Worm (Caenorhabditis elegans): Measurements from ENCODE around the gene rabn-5.

rabn-5 gene

DNA sequence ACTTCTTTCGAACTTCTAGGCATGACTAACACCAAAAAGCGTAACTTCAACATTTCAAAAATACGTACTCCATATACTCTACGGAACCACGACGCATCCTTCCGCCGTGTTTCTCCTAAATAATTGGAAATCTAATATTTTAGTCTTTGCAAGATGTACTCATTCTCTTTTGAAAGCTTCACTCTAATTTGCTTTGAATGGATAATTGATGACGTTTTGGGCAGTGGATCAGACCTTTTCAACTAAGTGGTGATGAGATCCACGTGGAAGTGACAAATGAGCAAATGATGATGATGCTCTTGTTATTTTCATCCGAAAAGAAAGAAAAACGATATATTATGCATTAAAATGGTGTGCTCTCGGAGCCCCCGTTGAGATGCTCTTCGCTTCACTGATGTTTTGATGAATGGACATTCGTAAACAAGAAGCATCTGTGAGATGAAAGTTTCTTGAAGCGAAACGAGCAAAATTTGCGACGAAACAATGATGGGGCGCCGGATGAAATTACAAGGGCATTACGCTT, 39.8 kb upstream of the rabn-5 start:
- TF ChIP-seq unc-55 (GFP tag; optimal IDR thresholded peaks at IDR 0.05) (peak; percentile 3), lin-11 (tag; optimal IDR thresholded peaks at IDR 0.05) (no peak), ZK546.5 (tag; optimal IDR thresholded peaks at IDR 0.05) (no peak), crh-2 (tag; optimal IDR thresholded peaks at IDR 0.05) (peak; percentile 4), unc-62 (GFP tag; optimal IDR thresholded peaks at IDR 0.05) (no peak), nhr-12 (tag; optimal IDR thresholded peaks at IDR 0.05) (no peak), zag-1 (tag; optimal IDR thresholded peaks at IDR 0.05) (peak; percentile 18), nhr-25 (tag; optimal IDR thresholded peaks at IDR 0.05) (no peak)

DNA sequence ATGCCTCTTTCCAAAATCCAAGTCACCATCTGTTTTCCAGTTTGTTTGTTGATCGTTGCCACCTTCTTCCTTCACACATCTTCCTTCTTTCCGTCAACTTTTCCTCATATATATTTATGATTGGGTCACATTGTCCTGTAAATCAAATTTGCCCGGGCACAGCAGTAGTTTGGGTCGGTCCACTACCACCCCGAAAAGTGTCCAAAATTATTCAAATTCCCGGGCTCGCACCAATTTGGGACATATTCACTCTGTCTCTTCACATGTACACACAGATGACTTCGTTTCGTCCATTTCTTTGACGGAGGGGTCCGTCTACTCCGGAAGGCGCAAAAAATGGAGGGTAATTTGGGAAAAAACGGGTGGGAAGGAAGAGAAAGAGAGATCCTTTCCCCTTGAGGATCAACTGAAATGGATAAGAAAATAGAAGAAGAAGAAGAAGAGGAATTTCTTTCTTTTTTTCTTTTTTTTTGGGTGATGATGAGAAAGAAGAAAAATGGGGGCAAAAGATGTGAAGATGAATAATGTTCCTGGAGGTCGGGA, 37.4 kb upstream of the rabn-5 start:
- TF ChIP-seq crh-2 (tag; optimal IDR thresholded peaks at IDR 0.05) (no peak), F13H6.1 (tag; optimal IDR thresholded peaks at IDR 0.05) (peak; percentile 48), lin-11 (tag; optimal IDR thresholded peaks at IDR 0.05) (no peak), ama-1 (optimal IDR thresholded peaks at IDR 0.05) (no peak), mdl-1 (tag; optimal IDR thresholded peaks at IDR 0.05) (no peak), ceh-16 (tag; optimal IDR thresholded peaks at IDR 0.05) (no peak), unc-39 (tag; optimal IDR thresholded peaks at IDR 0.05) (no peak), ztf-4 (tag; optimal IDR thresholded peaks at IDR 0.05) (no peak), skn-1 (tag; optimal IDR thresholded peaks at IDR 0.05) (no peak), zag-1 (tag; optimal IDR thresholded peaks at IDR 0.05) (peak; percentile 3), C34F6.9 (tag; optimal IDR thresholded peaks at IDR 0.05) (peak; percentile 15), mbf-1 (tag; optimal IDR thresholded peaks at IDR 0.05) (no peak)

DNA sequence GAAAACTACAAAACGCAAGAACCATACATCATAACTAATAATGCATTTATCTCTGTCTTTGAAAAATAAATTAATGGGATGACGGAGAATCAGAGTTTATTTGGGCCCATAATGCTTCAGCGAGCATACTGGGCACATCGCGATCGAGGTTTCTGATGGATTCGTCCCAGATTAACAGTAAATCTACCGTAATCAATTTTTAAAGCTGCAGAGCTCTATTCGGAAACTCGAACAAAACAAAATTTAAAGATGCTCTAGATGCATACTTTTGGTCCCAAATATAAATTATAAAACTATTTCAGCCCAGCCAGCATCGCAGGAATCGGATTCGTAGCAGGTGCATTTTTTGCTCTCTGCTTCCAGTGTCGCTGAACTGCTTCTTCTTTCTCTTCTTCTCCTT, 36.3 kb upstream of the rabn-5 start:
- TF ChIP-seq zag-1 (tag; optimal IDR thresholded peaks at IDR 0.05) (no peak), blmp-1 (tag; optimal IDR thresholded peaks at IDR 0.05; ENCODE audit: insufficient read depth) (no peak), snpc-4 (tag; optimal IDR thresholded peaks at IDR 0.05) (no peak), F13H6.1 (tag; optimal IDR thresholded peaks at IDR 0.05) (no peak), nhr-12 (tag; optimal IDR thresholded peaks at IDR 0.05) (no peak), gmeb-1 (tag; optimal IDR thresholded peaks at IDR 0.05) (no peak), nhr-23 (tag; optimal IDR thresholded peaks at IDR 0.05) (no peak), sma-3 (GFP tag; optimal IDR thresholded peaks at IDR 0.05) (no peak), sma-9 (GFP tag; optimal IDR thresholded peaks at IDR 0.05) (no peak), sma-9 (tag; optimal IDR thresholded peaks at IDR 0.05) (no peak), nhr-25 (tag; optimal IDR thresholded peaks at IDR 0.05) (no peak), nhr-129 (tag; optimal IDR thresholded peaks at IDR 0.05) (no peak), crh-2 (tag; optimal IDR thresholded peaks at IDR 0.05) (no peak), dmd-4 (tag; optimal IDR thresholded peaks at IDR 0.05) (no peak), mab-5 (tag; optimal IDR thresholded peaks at IDR 0.05) (no peak)

DNA sequence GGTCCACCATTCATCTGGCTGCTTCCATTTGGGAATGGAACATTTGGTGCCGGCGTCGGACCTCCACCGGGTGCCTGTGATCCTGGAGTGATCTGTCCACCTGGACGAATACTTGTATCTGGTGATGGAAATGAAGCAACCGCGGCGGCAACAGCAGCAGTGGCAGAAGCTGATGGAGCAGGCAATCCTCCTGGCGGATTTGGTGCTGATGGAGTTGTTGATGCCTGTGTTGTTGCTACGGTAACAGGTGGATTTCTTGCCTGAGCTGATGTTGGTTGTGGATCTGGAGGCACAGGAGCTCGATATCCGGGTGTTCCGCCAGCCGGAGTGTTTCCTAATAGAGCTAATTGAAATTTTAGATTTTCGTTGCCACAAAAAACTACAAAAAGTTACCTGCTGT, 31.9 kb upstream of the rabn-5 start:
- no peak for TF ChIP-seq ceh-82 (tag; optimal IDR thresholded peaks at IDR 0.05)
- no peak for TF ChIP-seq ztf-4 (tag; optimal IDR thresholded peaks at IDR 0.05)
- TF ChIP-seq lin-11 (tag; optimal IDR thresholded peaks at IDR 0.05), result no peak
- no peak for TF ChIP-seq ceh-16 (tag; optimal IDR thresholded peaks at IDR 0.05)
- no peak for TF ChIP-seq zag-1 (tag; optimal IDR thresholded peaks at IDR 0.05)
- no peak for TF ChIP-seq crh-2 (tag; optimal IDR thresholded peaks at IDR 0.05)
- no peak for TF ChIP-seq mdl-1 (tag; optimal IDR thresholded peaks at IDR 0.05)
- TF ChIP-seq lsy-2 (tag; optimal IDR thresholded peaks at IDR 0.05), result no peak
- TF ChIP-seq snpc-4 (tag; optimal IDR thresholded peaks at IDR 0.05), result no peak

DNA sequence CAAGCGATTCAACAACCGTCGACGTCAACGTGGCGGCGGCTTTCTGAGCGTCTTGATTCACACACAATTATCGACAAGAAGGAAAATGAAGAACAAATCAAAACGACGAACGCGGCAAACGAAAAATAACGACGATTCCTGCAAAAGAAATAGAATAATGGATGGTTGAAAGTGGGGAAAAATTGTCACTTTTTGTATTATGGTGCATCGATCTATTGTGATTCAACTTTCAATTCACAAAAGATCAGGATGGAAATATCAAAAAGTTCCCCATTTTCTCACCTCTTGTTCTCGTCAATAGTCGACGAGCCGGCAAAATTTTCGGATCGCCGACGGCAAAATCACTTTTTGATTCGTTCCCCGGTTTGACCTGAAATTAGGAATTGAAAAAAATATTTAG, 31.0 kb upstream of the rabn-5 start, which contains the start of the genes R12B2.13 and mdt-15:
R12B2.13 (minus strand) TSS at position 101 of the 400 bp plus-strand sequence.
mdt-15 (minus strand) TSS at position 376 of the 400 bp plus-strand sequence.
- no peak for TF ChIP-seq dmd-4 (tag; optimal IDR thresholded peaks at IDR 0.05)
- TF ChIP-seq lin-13 (GFP tag; optimal IDR thresholded peaks at IDR 0.05), result no peak
- no peak for TF ChIP-seq nhr-77 (tag; optimal IDR thresholded peaks at IDR 0.05)
- no peak for TF ChIP-seq nhr-11 (tag; optimal IDR thresholded peaks at IDR 0.05)
- no peak for TF ChIP-seq elt-3 (tag; optimal IDR thresholded peaks at IDR 0.05)
- TF ChIP-seq sma-3 (GFP tag; optimal IDR thresholded peaks at IDR 0.05), result no peak
- no peak for TF ChIP-seq ceh-82 (tag; optimal IDR thresholded peaks at IDR 0.05)
- TF ChIP-seq ztf-11 (tag; optimal IDR thresholded peaks at IDR 0.05), result no peak
- no peak for TF ChIP-seq zag-1 (tag; optimal IDR thresholded peaks at IDR 0.05)
- no peak for TF ChIP-seq blmp-1 (tag; optimal IDR thresholded peaks at IDR 0.05; ENCODE audit: insufficient read depth)
- no peak for TF ChIP-seq snpc-4 (tag; optimal IDR thresholded peaks at IDR 0.05)
- TF ChIP-seq nhr-129 (tag; optimal IDR thresholded peaks at IDR 0.05), result no peak
- no peak for TF ChIP-seq nhr-6 (tag; optimal IDR thresholded peaks at IDR 0.05)
- no peak for TF ChIP-seq ztf-4 (tag; optimal IDR thresholded peaks at IDR 0.05)
- TF ChIP-seq mab-5 (tag; optimal IDR thresholded peaks at IDR 0.05), result no peak
- no peak for TF ChIP-seq C34F6.9 (tag; optimal IDR thresholded peaks at IDR 0.05)
- no peak for TF ChIP-seq R02D3.7 (tag; optimal IDR thresholded peaks at IDR 0.05)

Data from whole organism, L2 larva.